Worm (Caenorhabditis elegans) whole organism, young adult: ENCODE data around the gene srd-44.

Experiments
- B0336.3 ChIP-seq: fragments of 200-800 bp; sonication (Bioruptor generic); IDR thresholded peaks from 2 replicates; pipeline ENCODE4 v1.3.6; 2022; ENCODE audit warnings: missing genetic modification characterization, missing compliant biosample characterization
- D2030.7 ChIP-seq: fragments of 200-800 bp; sonication (Bioruptor generic); IDR thresholded peaks from 2 replicates; pipeline ENCODE4 v1.3.6; 2022; ENCODE audit warnings: missing genetic modification reagents, missing genetic modification characterization, missing compliant biosample characterization
- F22D6.2 ChIP-seq: sonication (generic microtip); optimal IDR thresholded peaks from 2 replicates; lab custom pipeline; 2016; ENCODE audit warnings: mild to moderate bottlenecking, missing genetic modification characterization, missing compliant biosample characterization
- F39B2.1 ChIP-seq: fragments of 200-800 bp; sonication (Bioruptor generic); IDR thresholded peaks from 2 replicates; pipeline ENCODE4 v1.3.6; 2022; ENCODE audit warnings: missing genetic modification reagents, missing genetic modification characterization, missing compliant biosample characterization
- K11D2.4 ChIP-seq: fragments of 200-800 bp; sonication (Bioruptor generic); IDR thresholded peaks from 2 replicates; pipeline ENCODE4 v1.3.6; 2022; ENCODE audit warnings: missing genetic modification reagents, missing genetic modification characterization, missing compliant biosample characterization
- K12H6.12 ChIP-seq: fragments of 200-800 bp; sonication (Bioruptor generic); optimal IDR thresholded peaks from 2 replicates; lab custom pipeline; 2018; ENCODE audit warnings: mild to moderate bottlenecking, missing genetic modification characterization, missing compliant biosample characterization
- T07F8.4 ChIP-seq: sonication (generic microtip); optimal IDR thresholded peaks from 2 replicates; lab custom pipeline; 2016; ENCODE audit warnings: mild to moderate bottlenecking, missing genetic modification characterization, moderate library complexity, missing compliant biosample characterization
- Y79H2A.3 ChIP-seq: fragments of 200-800 bp; sonication (Bioruptor generic); conservative IDR thresholded peaks from 2 replicates; pipeline ENCODE4 v1.3.6; 2022; ENCODE audit warnings: missing genetic modification reagents, missing genetic modification characterization, missing compliant biosample characterization
- bed-2 ChIP-seq: fragments of 200-800 bp; sonication (Bioruptor generic); IDR thresholded peaks from 2 replicates; pipeline ENCODE4 v1.3.6; 2022; ENCODE audit warnings: missing genetic modification reagents, missing genetic modification characterization, missing compliant biosample characterization
- ceh-100 ChIP-seq: fragments of 200-800 bp; sonication (Bioruptor generic); IDR thresholded peaks from 2 replicates; pipeline ENCODE4 v1.3.6; 2022; ENCODE audit warnings: missing genetic modification reagents, missing genetic modification characterization, missing compliant biosample characterization
- ceh-27 ChIP-seq: fragments of 200-800 bp; sonication (Bioruptor generic); optimal IDR thresholded peaks from 2 replicates; lab custom pipeline; 2018; ENCODE audit warnings: mild to moderate bottlenecking, missing genetic modification characterization, moderate library complexity, missing compliant biosample characterization
- efl-1 ChIP-seq: fragments of 150-350 bp; optimal IDR thresholded peaks from 2 replicates; lab custom pipeline; 2014; ENCODE audit warnings: missing biosample characterization, missing genetic modification reagents, missing genetic modification characterization
- egl-18 ChIP-seq: fragments of 200-800 bp; sonication (Bioruptor generic); IDR thresholded peaks from 2 replicates; pipeline ENCODE4 v1.3.6; 2022; ENCODE audit warnings: missing genetic modification reagents, missing genetic modification characterization, missing compliant biosample characterization
- ekl-4 ChIP-seq: fragments of 200-800 bp; sonication (Bioruptor generic); IDR thresholded peaks from 2 replicates; pipeline ENCODE4 v1.3.6; 2022; ENCODE audit warnings: missing genetic modification reagents, missing genetic modification characterization, missing compliant biosample characterization
- gei-17 ChIP-seq: fragments of 200-800 bp; sonication (Bioruptor generic); optimal IDR thresholded peaks from 2 replicates; lab custom pipeline; 2018; ENCODE audit warnings: mild to moderate bottlenecking, missing genetic modification characterization, missing compliant biosample characterization
- him-1 ChIP-seq: sonication (generic microtip); optimal IDR thresholded peaks from 2 replicates; lab custom pipeline; 2016; ENCODE audit warnings: missing genotype, missing genetic modification reagents, missing genetic modification characterization, missing compliant biosample characterization
- hlh-12 ChIP-seq: sonication (generic microtip); optimal IDR thresholded peaks from 2 replicates; lab custom pipeline; 2016; ENCODE audit warnings: missing genetic modification characterization, missing compliant biosample characterization
- hmg-1.2 ChIP-seq: fragments of 200-800 bp; sonication (Bioruptor generic); IDR thresholded peaks from 2 replicates; pipeline ENCODE4 v1.3.6; 2022; ENCODE audit warnings: missing genetic modification reagents, missing genetic modification characterization, missing compliant biosample characterization
- hrde-1 ChIP-seq: sonication (generic microtip); optimal IDR thresholded peaks from 2 replicates; lab custom pipeline; 2016; ENCODE audit warnings: missing genetic modification characterization, mild to moderate bottlenecking, missing compliant biosample characterization, moderate library complexity, missing genotype, missing genetic modification reagents, borderline replicate concordance
- lin-26 ChIP-seq: fragments of 200-800 bp; sonication (Bioruptor generic); IDR thresholded peaks from 2 replicates; pipeline ENCODE4 v1.3.6; 2022; ENCODE audit warnings: missing genetic modification reagents, missing genetic modification characterization, missing compliant biosample characterization
- lin-54 ChIP-seq: fragments of 200-800 bp; sonication (Bioruptor generic); optimal IDR thresholded peaks from 2 replicates; lab custom pipeline; 2018; ENCODE audit warnings: mild to moderate bottlenecking, missing genetic modification characterization, missing compliant biosample characterization
- lir-1 ChIP-seq: fragments of 200-800 bp; sonication (Bioruptor generic); conservative IDR thresholded peaks from 2 replicates; pipeline ENCODE4 v1.3.6; 2022; ENCODE audit warnings: missing genetic modification reagents, missing genetic modification characterization, missing compliant biosample characterization
- madf-10 ChIP-seq: sonication (generic microtip); optimal IDR thresholded peaks from 2 replicates; lab custom pipeline; 2016; ENCODE audit warnings: mild to moderate bottlenecking, missing genetic modification characterization, missing compliant biosample characterization
- madf-3 ChIP-seq: fragments of 200-800 bp; sonication (Bioruptor generic); IDR thresholded peaks from 2 replicates; pipeline ENCODE4 v1.3.6; 2022; ENCODE audit warnings: missing genetic modification reagents, missing genetic modification characterization, missing compliant biosample characterization
- madf-6 ChIP-seq: fragments of 200-800 bp; sonication (Bioruptor generic); IDR thresholded peaks from 2 replicates; pipeline ENCODE4 v1.3.6; 2022; ENCODE audit warnings: missing genetic modification reagents, missing genetic modification characterization, missing compliant biosample characterization
- madf-8 ChIP-seq: fragments of 200-800 bp; sonication (Bioruptor generic); conservative IDR thresholded peaks from 2 replicates; pipeline ENCODE4 v1.3.6; 2022; ENCODE audit warnings: missing genetic modification reagents, missing genetic modification characterization, missing compliant biosample characterization
- mel-28 ChIP-seq: sonication (generic microtip); optimal IDR thresholded peaks from 2 replicates; lab custom pipeline; 2016; ENCODE audit warnings: borderline replicate concordance, mild to moderate bottlenecking, missing genetic modification characterization, missing compliant biosample characterization
- pha-4 ChIP-seq: fragments of 150-350 bp; sonication (generic microtip); optimal IDR thresholded peaks from 2 replicates; lab custom pipeline; 2014; ENCODE audit warnings: missing biosample characterization, missing genetic modification reagents, missing genetic modification characterization
- rcor-1 ChIP-seq: fragments of 200-800 bp; sonication (Bioruptor generic); IDR thresholded peaks from 2 replicates; pipeline ENCODE4 v1.3.6; 2022; ENCODE audit warnings: missing genetic modification reagents, missing genetic modification characterization, missing compliant biosample characterization
- repo-1 ChIP-seq: sonication (generic microtip); optimal IDR thresholded peaks from 2 replicates; lab custom pipeline; 2017; ENCODE audit warnings: mild to moderate bottlenecking, missing genetic modification characterization, missing compliant biosample characterization
- rpc-1 ChIP-seq, 2 experiments: fragments of 150-350 bp in 1 of 2; sonication (generic microtip) in 1 of 2; optimal IDR thresholded peaks; 2 replicates each; lab custom pipeline; 2014 to 2018; ENCODE audit warnings: missing biosample characterization in 1 of 2, missing genetic modification characterization in 1 of 2, missing genetic modification reagents in 1 of 2, missing genotype in 1 of 2
- sea-2 ChIP-seq: fragments of 200-800 bp; sonication (Bioruptor generic); IDR thresholded peaks from 2 replicates; pipeline ENCODE4 v1.3.6; 2022; ENCODE audit warnings: missing genetic modification characterization, missing compliant biosample characterization
- snpc-3.4 ChIP-seq: sonication (generic microtip); optimal IDR thresholded peaks from 2 replicates; lab custom pipeline; 2017; ENCODE audit warnings: missing genetic modification characterization, mild to moderate bottlenecking, missing compliant biosample characterization, antibody characterized with exemption, moderate library complexity, missing genotype, missing genetic modification reagents
- snpc-4 ChIP-seq, 5 experiments: fragments of 150-350 bp in 1 of 5; sonication (generic microtip) in 4 of 5; optimal IDR thresholded peaks; 2 replicates each; lab custom pipeline; 2014 to 2018; ENCODE audit warnings: missing genetic modification characterization in 5 of 5, missing biosample characterization in 3 of 5, antibody characterized with exemption in 2 of 5, mild to moderate bottlenecking in 2 of 5, missing compliant biosample characterization in 2 of 5, missing genotype in 2 of 5, moderate library complexity in 2 of 5, missing genetic modification reagents in 1 of 5
- sptf-2 ChIP-seq: fragments of 200-800 bp; sonication (Bioruptor generic); optimal IDR thresholded peaks from 2 replicates; lab custom pipeline; 2018; ENCODE audit warnings: mild to moderate bottlenecking, missing genetic modification characterization, missing compliant biosample characterization
- zfh-2 ChIP-seq: fragments of 200-800 bp; sonication (Bioruptor generic); conservative IDR thresholded peaks from 2 replicates; pipeline ENCODE4 v1.3.6; 2022; ENCODE audit warnings: missing genetic modification reagents, missing genetic modification characterization, missing compliant biosample characterization
- ztf-6 ChIP-seq: fragments of 200-800 bp; sonication (Bioruptor generic); IDR thresholded peaks from 2 replicates; pipeline ENCODE4 v1.3.6; 2022; ENCODE audit warnings: missing genetic modification reagents, missing genetic modification characterization, missing compliant biosample characterization

The srd-44 gene

DNA sequence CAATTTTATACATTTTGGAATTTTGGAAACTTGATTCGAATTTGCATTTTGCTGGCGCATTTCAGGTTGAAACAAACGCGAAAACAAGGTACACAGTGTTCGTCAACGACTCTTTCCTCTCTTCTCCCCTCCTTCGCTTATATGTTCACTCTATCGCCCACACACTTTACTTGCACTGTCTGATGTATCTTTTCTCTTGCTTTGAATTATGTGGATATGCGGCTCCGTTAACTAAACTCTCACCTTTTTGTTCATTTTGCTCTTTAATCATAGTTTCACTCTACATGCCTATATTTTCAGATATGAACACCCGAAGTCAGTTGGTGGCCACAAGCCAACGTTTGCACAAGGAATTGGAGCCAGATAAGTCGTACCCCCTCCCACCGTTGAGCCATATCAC is 44.0 kb upstream of the srd-44 start, which contains the start of gene W06D11.1:
TSS of gene W06D11.1 (plus strand) at position 301 of the 400 bp plus-strand sequence.
- no peak for TF ChIP-seq lin-26 (GFP tag; lab: Robert Waterston, UW)

ce11 chrX:12296392-12296791 is 41.8 kb upstream of the srd-44 start, which contains the start of gene W06D11.2:
Gene W06D11.2 (minus strand): TSS chrX:12296730.
- TF ChIP-seq rcor-1 = no peak
- TF ChIP-seq D2030.7 (GFP tag; lab: Robert Waterston, UW) = no peak
- TF ChIP-seq gei-17 = no peak
- TF ChIP-seq snpc-3.4 (tag; lab: Kevin White, UChicago) = no peak
- no peak for TF ChIP-seq pha-4 (tag; lab: Kevin White, UChicago)
- no peak for TF ChIP-seq hlh-12
- no peak for TF ChIP-seq zfh-2 (GFP tag; lab: Robert Waterston, UW)
- no peak for TF ChIP-seq K11D2.4
- no peak for TF ChIP-seq rpc-1 (optimal IDR thresholded peaks at IDR 0.05; lab: Kevin White, UChicago)
- TF ChIP-seq rpc-1 (tag; optimal IDR thresholded peaks at IDR 0.05; lab: Kevin White, UChicago) = no peak
- no peak for TF ChIP-seq snpc-4 (GFP tag; optimal IDR thresholded peaks at IDR 0.05; lab: Kevin White, UChicago)
- no peak for TF ChIP-seq snpc-4 (tag; optimal IDR thresholded peaks at IDR 0.05; lab: Kevin White, UChicago)
- no peak for TF ChIP-seq madf-3 (GFP tag; lab: Robert Waterston, UW)
- no peak for TF ChIP-seq ceh-100 (GFP tag; lab: Robert Waterston, UW)
- TF ChIP-seq ztf-6 = no peak
- TF ChIP-seq T07F8.4 (tag; lab: Kevin White, UChicago) = no peak
- no peak for TF ChIP-seq lir-1 (GFP tag; lab: Robert Waterston, UW)
- no peak for TF ChIP-seq ekl-4
- TF ChIP-seq madf-10 (tag; lab: Kevin White, UChicago) = no peak
- TF ChIP-seq, all 124 proteins: peak for 0

DNA sequence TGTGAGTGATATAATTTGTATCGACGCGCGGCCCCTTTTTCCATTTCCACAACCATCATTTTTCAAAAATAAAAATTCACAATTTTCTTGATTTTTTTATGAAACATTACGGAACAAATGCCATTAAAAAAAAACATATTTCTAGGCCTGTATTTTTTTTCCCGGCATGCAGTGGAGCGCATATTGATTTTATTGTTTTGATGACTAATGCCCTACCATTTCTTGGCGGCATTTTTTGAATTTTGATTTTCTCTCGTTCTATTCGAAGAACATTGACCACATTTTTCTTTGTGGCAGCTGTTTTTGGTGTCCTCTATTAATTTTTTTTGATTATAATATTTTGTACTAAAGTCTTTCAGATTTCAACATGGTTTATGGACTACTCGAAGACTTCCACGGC is 39.9 kb upstream of the srd-44 start, which contains the start of gene W06D11.3:
TSS of gene W06D11.3 (plus strand) at position 360 of the 400 bp plus-strand sequence.
- TF ChIP-seq rpc-1 (optimal IDR thresholded peaks at IDR 0.05; lab: Kevin White, UChicago) (no peak), rpc-1 (tag; optimal IDR thresholded peaks at IDR 0.05; lab: Kevin White, UChicago) (no peak), madf-3 (GFP tag; lab: Robert Waterston, UW) (no peak), hmg-1.2 (GFP tag; lab: Robert Waterston, UW) (peak; percentile 26; the same call in 1 of the 2 replicates), efl-1 (GFP tag; lab: Kevin White, UChicago) (peak; percentile 73), sptf-2 (GFP tag; lab: Kevin White, UChicago) (no peak), madf-8 (GFP tag; lab: Robert Waterston, UW) (peak; percentile 78), lir-1 (GFP tag; lab: Robert Waterston, UW) (no peak), F39B2.1 (no peak), madf-6 (GFP tag; lab: Robert Waterston, UW) (peak; percentile 69), lin-26 (GFP tag; lab: Robert Waterston, UW) (no peak)

DNA sequence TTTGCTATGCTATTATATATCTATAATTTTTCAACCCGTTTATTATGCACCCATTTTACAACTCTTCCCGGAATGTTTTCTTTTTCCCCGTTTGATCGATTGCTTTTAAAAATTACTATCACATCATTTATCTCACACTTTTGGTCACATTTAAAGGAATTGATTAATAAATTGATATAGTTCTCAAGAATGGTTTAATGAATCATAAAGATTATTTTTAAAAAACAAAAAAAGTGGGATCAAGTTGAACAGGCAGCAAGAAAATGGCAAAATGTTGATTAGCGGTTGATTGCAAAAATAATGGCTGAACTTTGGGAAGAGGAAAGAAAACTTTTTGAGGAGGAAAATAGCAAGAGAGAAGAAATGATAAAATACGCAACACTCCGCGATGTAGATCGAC is 38.4 kb upstream of the srd-44 start, which contains the start of gene W06D11.5:
TSS of gene W06D11.5 (plus strand) at position 301 of the 400 bp plus-strand sequence.
- TF ChIP-seq sea-2 (GFP tag; lab: Robert Waterston, UW) (no peak), bed-2 (no peak), mel-28 (no peak), K12H6.12 (tag; lab: Kevin White, UChicago) (no peak), madf-10 (tag; lab: Kevin White, UChicago) (no peak), him-1 (tag; lab: Kevin White, UChicago) (no peak), repo-1 (tag; lab: Kevin White, UChicago) (no peak), ceh-27 (GFP tag; lab: Kevin White, UChicago) (no peak), lin-54 (GFP tag; lab: Kevin White, UChicago) (no peak), B0336.3 (GFP tag; lab: Robert Waterston, UW) (no peak), hrde-1 (no peak), Y79H2A.3 (no peak), F22D6.2 (tag; lab: Kevin White, UChicago) (no peak), egl-18 (GFP tag; lab: Robert Waterston, UW) (no peak)
